Worm (Caenorhabditis elegans) whole organism, L1 larva: ENCODE data around the gene lgc-27.
A peak's percentile ranks its signal among the peaks of the same experiment; 100 is the strongest.

Source experiments
- C04F5.9 ChIP-seq: sonication (generic microtip); optimal IDR thresholded peaks from 2 replicates; lab custom pipeline; 2016; ENCODE audit warnings: missing genetic modification characterization, missing compliant biosample characterization
- F16B12.6 ChIP-seq: fragments of 150-350 bp; optimal IDR thresholded peaks from 2 replicates; lab custom pipeline; 2014; ENCODE audit warnings: missing biosample characterization, missing genetic modification characterization
- Y116A8C.19 ChIP-seq: sonication (generic microtip); optimal IDR thresholded peaks from 2 replicates; lab custom pipeline; 2016; ENCODE audit warnings: missing compliant biosample characterization, missing genetic modification characterization, borderline replicate concordance
- alr-1 ChIP-seq: fragments of 200-800 bp; sonication (Bioruptor generic); optimal IDR thresholded peaks from 2 replicates; lab custom pipeline; 2018; ENCODE audit warnings: borderline replicate concordance, mild to moderate bottlenecking, missing genetic modification characterization, missing compliant biosample characterization
- aly-2 ChIP-seq: fragments of 150-350 bp; optimal IDR thresholded peaks from 2 replicates; lab custom pipeline; 2014; ENCODE audit warnings: missing biosample characterization, missing genetic modification characterization
- ama-1 ChIP-seq: fragments of 150-350 bp; optimal IDR thresholded peaks from 2 replicates; lab custom pipeline; 2014
- blmp-1 ChIP-seq: fragments of 150-350 bp; optimal IDR thresholded peaks from 2 replicates; lab custom pipeline; 2014; ENCODE audit warnings: missing biosample characterization, missing genetic modification characterization
- ceh-8 ChIP-seq: fragments of 200-800 bp; sonication (Bioruptor generic); optimal IDR thresholded peaks from 2 replicates; lab custom pipeline; 2018; ENCODE audit warnings: mild to moderate bottlenecking, missing genetic modification characterization, moderate library complexity, missing compliant biosample characterization
- dpl-1 ChIP-seq, 3 experiments: fragments of 150-350 bp in 2 of 3; sonication (generic microtip) in 1 of 3; optimal IDR thresholded peaks; 2 replicates each; lab custom pipeline; 2014 to 2017; ENCODE audit warnings: missing biosample characterization in 3 of 3, missing genetic modification characterization in 3 of 3, missing genetic modification reagents in 3 of 3
- dsc-1 ChIP-seq: sonication (generic microtip); optimal IDR thresholded peaks from 2 replicates; lab custom pipeline; 2016; ENCODE audit warnings: mild to moderate bottlenecking, missing genetic modification characterization, missing compliant biosample characterization
- efl-1 ChIP-seq, 4 experiments: fragments of 150-350 bp; optimal IDR thresholded peaks in 3 of 4; peaks in 1 of 4; 1 replicate in 1 of 4; 2 replicates in 3 of 4; lab custom pipeline; 2014; ENCODE audit warnings: missing biosample characterization in 2 of 4, missing genetic modification characterization in 2 of 4, missing genetic modification reagents in 2 of 4
- egl-27 ChIP-seq, 2 experiments: fragments of 150-350 bp in 1 of 2; sonication (generic microtip); optimal IDR thresholded peaks; 3 replicates each; lab custom pipeline; 2017 to 2018; ENCODE audit warnings: missing biosample characterization in 2 of 2, missing genetic modification characterization in 2 of 2, missing genetic modification reagents in 2 of 2
- elt-2 ChIP-seq: sonication (generic microtip); optimal IDR thresholded peaks from 2 replicates; lab custom pipeline; 2016; ENCODE audit warnings: missing genetic modification characterization, mild to moderate bottlenecking, inconsistent platforms, missing compliant biosample characterization, missing genetic modification reagents
- elt-3 ChIP-seq, 6 experiments: fragments of 150-350 bp in 1 of 6; sonication (generic microtip); optimal IDR thresholded peaks; 2 replicates each; lab custom pipeline; 2017 to 2018; ENCODE audit warnings: missing biosample characterization in 6 of 6, missing genetic modification characterization in 6 of 6, inconsistent platforms in 1 of 6
- ets-5 ChIP-seq: fragments of 200-800 bp; sonication (Bioruptor generic); IDR thresholded peaks from 2 replicates; pipeline ENCODE4 v1.3.6; 2022; ENCODE audit warnings: missing genetic modification characterization, missing compliant biosample characterization
- fkh-10 ChIP-seq: sonication (generic microtip); optimal IDR thresholded peaks from 2 replicates; lab custom pipeline; 2017; ENCODE audit warnings: missing biosample characterization, missing genetic modification reagents, missing genetic modification characterization
- fkh-8 ChIP-seq: sonication (generic microtip); optimal IDR thresholded peaks from 2 replicates; lab custom pipeline; 2016; ENCODE audit warnings: mild to moderate bottlenecking, missing genetic modification characterization, missing compliant biosample characterization
- fos-1 ChIP-seq: fragments of 150-350 bp; optimal IDR thresholded peaks from 2 replicates; lab custom pipeline; 2014; ENCODE audit warnings: missing biosample characterization, missing genetic modification characterization
- grh-1 ChIP-seq: fragments of 200-800 bp; sonication (Bioruptor generic); IDR thresholded peaks from 2 replicates; pipeline ENCODE4 v1.3.6; 2022; ENCODE audit warnings: missing genetic modification reagents, missing genetic modification characterization, missing compliant biosample characterization
- isw-1 ChIP-seq: fragments of 200-800 bp; sonication (Bioruptor generic); IDR thresholded peaks from 2 replicates; pipeline ENCODE4 v1.3.6; 2022; ENCODE audit warnings: missing genetic modification characterization, missing compliant biosample characterization
- lin-13 ChIP-seq: fragments of 150-350 bp; optimal IDR thresholded peaks from 2 replicates; lab custom pipeline; 2014; ENCODE audit warnings: missing biosample characterization, missing genetic modification reagents, missing genetic modification characterization
- lin-14 ChIP-seq: fragments of 200-800 bp; sonication (Bioruptor generic); optimal IDR thresholded peaks from 2 replicates; lab custom pipeline; 2018; ENCODE audit warnings: mild to moderate bottlenecking, missing genetic modification characterization, moderate library complexity, missing compliant biosample characterization
- lin-35 ChIP-seq, 2 experiments: fragments of 150-350 bp; optimal IDR thresholded peaks; 2 replicates each; lab custom pipeline; 2014; ENCODE audit warnings: missing biosample characterization in 2 of 2, missing genetic modification characterization in 2 of 2, missing genetic modification reagents in 2 of 2
- lir-3 ChIP-seq: sonication (generic microtip); optimal IDR thresholded peaks from 2 replicates; lab custom pipeline; 2016; ENCODE audit warnings: mild to moderate bottlenecking, missing genetic modification characterization, moderate library complexity, missing compliant biosample characterization; ENCODE audit not compliant: poor library complexity
- lsy-2 ChIP-seq, 2 experiments: fragments of 150-350 bp; optimal IDR thresholded peaks; 2 replicates each; lab custom pipeline; 2014; ENCODE audit warnings: missing biosample characterization in 2 of 2, missing genetic modification characterization in 2 of 2
- mab-9 ChIP-seq: fragments of 200-800 bp; sonication (Bioruptor generic); IDR thresholded peaks from 2 replicates; pipeline ENCODE4 v1.3.6; 2022; ENCODE audit warnings: missing genetic modification reagents, missing genetic modification characterization, missing compliant biosample characterization
- mdl-1 ChIP-seq, 2 experiments: fragments of 150-350 bp; optimal IDR thresholded peaks; 2 replicates each; lab custom pipeline; 2014 to 2017; ENCODE audit warnings: missing biosample characterization in 2 of 2, missing genetic modification characterization in 2 of 2, inconsistent platforms in 1 of 2
- mep-1 ChIP-seq: fragments of 150-350 bp; optimal IDR thresholded peaks from 2 replicates; lab custom pipeline; 2014; ENCODE audit warnings: missing biosample characterization, missing genetic modification characterization
- nhr-12 ChIP-seq: sonication (generic microtip); optimal IDR thresholded peaks from 2 replicates; lab custom pipeline; 2017; ENCODE audit warnings: missing biosample characterization, missing genetic modification characterization
- nhr-20 ChIP-seq: sonication (generic microtip); optimal IDR thresholded peaks from 2 replicates; lab custom pipeline; 2016; ENCODE audit warnings: mild to moderate bottlenecking, missing genetic modification characterization, missing compliant biosample characterization
- nhr-237 ChIP-seq: fragments of 150-350 bp; optimal IDR thresholded peaks from 2 replicates; lab custom pipeline; 2014; ENCODE audit warnings: missing biosample characterization, missing genetic modification characterization
- nhr-28 ChIP-seq: fragments of 150-350 bp; optimal IDR thresholded peaks from 2 replicates; lab custom pipeline; 2014; ENCODE audit warnings: missing biosample characterization, missing genetic modification characterization
- nhr-47 ChIP-seq: sonication (generic microtip); optimal IDR thresholded peaks from 2 replicates; lab custom pipeline; 2016; ENCODE audit warnings: mild to moderate bottlenecking, missing genetic modification characterization, moderate library complexity, missing compliant biosample characterization
- nhr-71 ChIP-seq: sonication (generic microtip); optimal IDR thresholded peaks from 2 replicates; lab custom pipeline; 2016; ENCODE audit warnings: mild to moderate bottlenecking, missing genetic modification characterization, moderate library complexity, missing compliant biosample characterization
- nhr-77 ChIP-seq: fragments of 150-350 bp; optimal IDR thresholded peaks from 2 replicates; lab custom pipeline; 2014; ENCODE audit warnings: missing biosample characterization, missing genetic modification characterization
- nhr-85 ChIP-seq: sonication (generic microtip); peaks from one replicate; lab custom pipeline; 2016; ENCODE audit warnings: missing genetic modification characterization, inconsistent platforms, missing compliant biosample characterization
- nhr-90 ChIP-seq: sonication (generic microtip); optimal IDR thresholded peaks from 2 replicates; lab custom pipeline; 2016; ENCODE audit warnings: mild to moderate bottlenecking, missing genetic modification characterization, missing compliant biosample characterization; ENCODE audit not compliant: poor library complexity
- skn-1 ChIP-seq: fragments of 150-350 bp; optimal IDR thresholded peaks from 2 replicates; lab custom pipeline; 2014; ENCODE audit warnings: missing biosample characterization, missing genetic modification characterization
- snu-23 ChIP-seq: sonication (generic microtip); optimal IDR thresholded peaks from 2 replicates; lab custom pipeline; 2016; ENCODE audit warnings: missing genetic modification characterization, missing compliant biosample characterization
- sox-4 ChIP-seq: sonication (generic microtip); optimal IDR thresholded peaks from 2 replicates; lab custom pipeline; 2016; ENCODE audit warnings: missing genetic modification characterization, missing compliant biosample characterization
- sup-37 ChIP-seq: fragments of 200-800 bp; sonication (Bioruptor generic); optimal IDR thresholded peaks from 2 replicates; lab custom pipeline; 2018; ENCODE audit warnings: mild to moderate bottlenecking, missing genetic modification characterization, missing compliant biosample characterization
- swsn-7 ChIP-seq: sonication (generic microtip); optimal IDR thresholded peaks from 2 replicates; lab custom pipeline; 2016; ENCODE audit warnings: missing genetic modification characterization, missing compliant biosample characterization
- tbx-2 ChIP-seq: sonication (generic microtip); optimal IDR thresholded peaks from 2 replicates; lab custom pipeline; 2016; ENCODE audit warnings: missing genetic modification characterization, missing compliant biosample characterization
- tlp-1 ChIP-seq: fragments of 150-350 bp; optimal IDR thresholded peaks from 2 replicates; lab custom pipeline; 2014; ENCODE audit warnings: missing biosample characterization, missing genetic modification characterization
- unc-98 ChIP-seq: fragments of 200-800 bp; sonication (Bioruptor generic); IDR thresholded peaks from 2 replicates; pipeline ENCODE4 v1.3.6; 2022; ENCODE audit warnings: missing genetic modification characterization, missing compliant biosample characterization
- xbp-1 ChIP-seq: sonication (generic microtip); optimal IDR thresholded peaks from 2 replicates; lab custom pipeline; 2016; ENCODE audit warnings: missing genetic modification characterization, missing compliant biosample characterization
- zip-4 ChIP-seq: fragments of 200-800 bp; sonication (Bioruptor generic); optimal IDR thresholded peaks from 2 replicates; lab custom pipeline; 2018; ENCODE audit warnings: mild to moderate bottlenecking, missing genetic modification characterization, moderate library complexity, missing compliant biosample characterization

lgc-27 gene

DNA sequence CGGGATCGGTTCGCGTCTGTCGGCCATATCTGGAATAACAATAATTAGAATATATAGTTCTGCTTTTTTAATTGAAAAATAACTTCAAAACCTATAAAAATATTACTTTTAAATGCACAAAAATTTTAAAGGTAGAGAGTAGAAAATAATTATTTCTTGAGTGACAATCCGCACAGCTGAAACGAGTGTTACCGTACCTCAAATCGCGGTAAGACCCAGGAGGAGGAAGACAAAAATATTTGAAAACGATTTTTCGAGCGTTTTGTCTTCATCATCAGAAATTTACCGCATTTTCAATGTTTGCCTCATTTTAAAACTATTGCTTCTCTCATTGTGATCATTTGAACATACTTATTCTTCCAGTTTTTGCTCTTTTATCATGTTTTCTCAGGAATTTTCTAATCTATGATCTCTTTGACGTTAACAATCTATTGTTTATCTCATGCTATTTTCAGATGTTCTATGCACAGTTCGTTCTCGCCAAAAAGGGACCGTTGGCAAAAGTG is 49.4 kb downstream of the lgc-27 start, which contains the start of the genes rpn-5 and scc-1 (continued):
- peak; percentile 77 for TF ChIP-seq snu-23
- peak; percentile 66 for TF ChIP-seq lir-3 (tag; lab: Kevin White, UChicago)
- TF ChIP-seq mdl-1 (tag; optimal IDR thresholded peaks at IDR 0.05; lab: Kevin White, UChicago): peak in 1 of 2 experiments; percentile 49
- no peak for TF ChIP-seq nhr-12 (tag; lab: Kevin White, UChicago)
- no peak for TF ChIP-seq zip-4
- peak; percentile 81 for TF ChIP-seq nhr-71 (tag; lab: Kevin White, UChicago)
- no peak for TF ChIP-seq egl-27 (tag; optimal IDR thresholded peaks at IDR 0.05; lab: Kevin White, UChicago)
- TF ChIP-seq elt-2 (tag; lab: Kevin White, UChicago): peak; percentile 32
- TF ChIP-seq tlp-1 (tag; lab: Kevin White, UChicago): no peak
- TF ChIP-seq nhr-85 (tag; lab: Kevin White, UChicago): peak; percentile 31
- no peak for TF ChIP-seq ets-5 (GFP tag; lab: Robert Waterston, UW)
- TF ChIP-seq swsn-7 (tag; lab: Kevin White, UChicago): peak; percentile 66
- peak; percentile 42 for TF ChIP-seq nhr-77 (tag; lab: Kevin White, UChicago)
- TF ChIP-seq fos-1 (tag; lab: Kevin White, UChicago): peak; percentile 51
- peak; percentile 52 for TF ChIP-seq lin-13
- peak in 2 of 6 experiments; percentile 57 to 64 for TF ChIP-seq elt-3 (tag; optimal IDR thresholded peaks at IDR 0.05; lab: Kevin White, UChicago)
- no peak for TF ChIP-seq ama-1
- no peak for TF ChIP-seq nhr-28 (tag; lab: Kevin White, UChicago)
- no peak for TF ChIP-seq Y116A8C.19 (tag; lab: Kevin White, UChicago)
- TF ChIP-seq nhr-90 (tag; lab: Kevin White, UChicago): peak; percentile 58
- peak; percentile 79 for TF ChIP-seq mep-1 (tag; lab: Kevin White, UChicago)
- no peak for TF ChIP-seq alr-1 (tag; lab: Kevin White, UChicago)
- no peak for TF ChIP-seq sup-37 (GFP tag; lab: Kevin White, UChicago)
- TF ChIP-seq lin-14 (GFP tag; lab: Kevin White, UChicago): peak; percentile 63
- peak; percentile 44 for TF ChIP-seq F16B12.6 (tag; lab: Kevin White, UChicago)
- peak; percentile 12 for TF ChIP-seq fkh-8 (tag; lab: Kevin White, UChicago)
- no peak for TF ChIP-seq unc-98 (GFP tag; lab: Robert Waterston, UW)
- no peak for TF ChIP-seq fkh-10 (GFP tag; lab: Kevin White, UChicago)
- TF ChIP-seq mab-9 (GFP tag; lab: Robert Waterston, UW): no peak
- TF ChIP-seq nhr-47 (tag; lab: Kevin White, UChicago): peak; percentile 75
- peak; percentile 91 to 95 (median 91) for TF ChIP-seq dpl-1 (GFP tag; optimal IDR thresholded peaks at IDR 0.05; lab: Kevin White, UChicago)

DNA sequence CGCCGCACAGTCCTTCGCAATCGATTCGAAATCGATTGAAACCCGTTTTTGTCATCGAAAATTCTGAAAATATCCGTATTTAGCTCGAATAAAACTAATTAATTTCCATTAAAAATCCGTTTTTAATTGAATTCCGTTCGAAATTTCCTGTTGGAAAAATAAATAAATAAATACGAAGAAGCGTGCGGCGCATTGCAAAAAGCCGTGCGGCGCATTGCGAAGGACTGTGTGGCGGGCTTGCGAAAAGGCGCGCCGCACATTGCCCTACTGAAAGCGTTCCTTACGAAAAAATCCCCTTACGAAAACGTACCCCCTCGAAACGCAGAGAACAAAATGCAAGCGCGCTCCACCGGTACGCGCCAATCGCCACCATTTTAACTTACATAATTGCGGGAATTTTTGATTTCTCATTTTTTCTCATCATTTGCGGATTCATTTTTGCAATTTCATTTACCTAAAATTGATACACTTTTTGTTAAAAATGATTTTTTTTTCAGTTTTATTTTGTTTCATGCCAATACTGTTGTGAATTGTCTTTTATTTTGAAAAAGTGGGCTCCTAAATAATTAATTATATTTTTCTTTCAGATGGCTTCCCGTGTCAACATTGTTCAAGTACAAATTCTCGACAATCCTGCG is 52.7 kb downstream of the lgc-27 start, which contains the start of gene unc-85:
TSS of gene unc-85 (plus strand) at position 588 of the 638 bp plus-strand sequence.
- TF ChIP-seq isw-1 (peak; percentile 88), C04F5.9 (tag; lab: Kevin White, UChicago) (peak; percentile 28), nhr-77 (tag; lab: Kevin White, UChicago) (peak; percentile 22), xbp-1 (tag; lab: Kevin White, UChicago) (peak; percentile 61), grh-1 (GFP tag; lab: Robert Waterston, UW) (peak; percentile 84), ceh-8 (peak; percentile 19), tbx-2 (tag; lab: Kevin White, UChicago) (peak; percentile 69), efl-1 (optimal IDR thresholded peaks at IDR 0.05; lab: Kevin White, UChicago) (peak; percentile 74 to 76), efl-1 (GFP tag; optimal IDR thresholded peaks at IDR 0.05 in 1 of 2; lab: Kevin White, UChicago) (peak; percentile 71 to 96), nhr-47 (tag; lab: Kevin White, UChicago) (peak; percentile 82), swsn-7 (tag; lab: Kevin White, UChicago) (peak; percentile 73), dsc-1 (tag; lab: Kevin White, UChicago) (peak; percentile 47), nhr-90 (tag; lab: Kevin White, UChicago) (peak; percentile 77), nhr-237 (peak; percentile 3), mab-9 (GFP tag; lab: Robert Waterston, UW) (peak; percentile 69), sox-4 (tag; lab: Kevin White, UChicago) (peak; percentile 40), skn-1 (tag; lab: Kevin White, UChicago) (peak; percentile 45), nhr-20 (peak; percentile 73), lin-35 (GFP tag; optimal IDR thresholded peaks at IDR 0.05; lab: Kevin White, UChicago) (peak; percentile 43 to 80), nhr-85 (tag; lab: Kevin White, UChicago) (peak; percentile 89), aly-2 (tag; lab: Kevin White, UChicago) (peak; percentile 25), nhr-71 (tag; lab: Kevin White, UChicago) (peak; percentile 87), fkh-8 (tag; lab: Kevin White, UChicago) (peak; percentile 54), lin-13 (peak; percentile 44), mep-1 (tag; lab: Kevin White, UChicago) (peak; percentile 28), blmp-1 (peak; percentile 20), lsy-2 (tag; optimal IDR thresholded peaks at IDR 0.05; lab: Kevin White, UChicago) (peak; percentile 72 to 88), lir-3 (tag; lab: Kevin White, UChicago) (peak; percentile 65)
